Worm (Caenorhabditis elegans): Measurements from ENCODE around the gene glb-1.

The glb-1 gene

ce11 chrIII:8926512-8926911 is 3.4 kb upstream of the glb-1 start:
- TF ChIP-seq unc-62 (GFP tag; optimal IDR thresholded peaks at IDR 0.05) = no peak

- TF ChIP-seq unc-62 (GFP tag; optimal IDR thresholded peaks at IDR 0.05) = no peak
These were observed 2.4 kb upstream of the glb-1 start for ce11 chrIII:8925539-8925938.

- TF ChIP-seq unc-62 (GFP tag; optimal IDR thresholded peaks at IDR 0.05) = no peak
These were observed 847 bp upstream of the glb-1 start, which contains the start of gene ZK637.12 for ce11 chrIII:8923937-8924336. ZK637.12 (plus strand) TSS chrIII:8924237.

ce11 chrIII:8922061-8922460 is 1.0 kb downstream of the glb-1 start:
- TF ChIP-seq unc-62 (GFP tag; optimal IDR thresholded peaks at IDR 0.05) = no peak

- TF ChIP-seq unc-62 (GFP tag; optimal IDR thresholded peaks at IDR 0.05) = no peak
These were observed 3.3 kb downstream of the glb-1 start, which contains the start of gene ZK637.15 for ce11 chrIII:8919784-8920183. ZK637.15 (plus strand) TSS chrIII:8920084.

- TF ChIP-seq unc-62 (GFP tag; optimal IDR thresholded peaks at IDR 0.05) = no peak
These were observed 5.2 kb downstream of the glb-1 start, which contains the start of gene cdc-25.3 for ce11 chrIII:8917879-8918381. cdc-25.3 (minus strand) TSS chrIII:8917929.

DNA sequence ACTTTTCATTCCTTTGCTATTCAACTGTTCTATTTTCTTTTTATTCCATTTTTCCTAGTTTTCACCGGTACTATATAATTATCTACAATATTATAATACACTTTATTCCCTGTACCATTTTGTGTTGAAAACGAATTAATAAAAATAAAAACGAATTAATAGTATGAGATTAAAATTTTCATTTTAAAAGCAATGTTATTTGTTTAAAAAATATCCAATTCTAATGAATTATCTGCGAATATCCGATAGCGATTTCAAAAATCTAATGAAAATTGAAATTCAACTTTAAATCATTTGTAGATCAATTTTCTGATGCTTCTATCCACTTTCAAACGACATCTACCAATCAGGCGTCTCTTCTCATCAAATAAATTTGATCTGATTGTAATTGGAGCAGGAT is 9.6 kb downstream of the glb-1 start, which contains the start of gene trxr-2:
TSS of gene trxr-2 (plus strand) at position 301 of the 400 bp plus-strand sequence.
- no peak for TF ChIP-seq unc-62 (GFP tag; optimal IDR thresholded peaks at IDR 0.05)

- no peak for TF ChIP-seq unc-62 (GFP tag; optimal IDR thresholded peaks at IDR 0.05)
These were observed 11.4 kb downstream of the glb-1 start, which contains the start of gene tpk-1 for ce11 chrIII:8911598-8912194. tpk-1 (plus strand) TSS chrIII:8912144.

- no peak for TF ChIP-seq unc-62 (GFP tag; optimal IDR thresholded peaks at IDR 0.05)
These were observed 13.0 kb downstream of the glb-1 start for ce11 chrIII:8910139-8910538.

DNA sequence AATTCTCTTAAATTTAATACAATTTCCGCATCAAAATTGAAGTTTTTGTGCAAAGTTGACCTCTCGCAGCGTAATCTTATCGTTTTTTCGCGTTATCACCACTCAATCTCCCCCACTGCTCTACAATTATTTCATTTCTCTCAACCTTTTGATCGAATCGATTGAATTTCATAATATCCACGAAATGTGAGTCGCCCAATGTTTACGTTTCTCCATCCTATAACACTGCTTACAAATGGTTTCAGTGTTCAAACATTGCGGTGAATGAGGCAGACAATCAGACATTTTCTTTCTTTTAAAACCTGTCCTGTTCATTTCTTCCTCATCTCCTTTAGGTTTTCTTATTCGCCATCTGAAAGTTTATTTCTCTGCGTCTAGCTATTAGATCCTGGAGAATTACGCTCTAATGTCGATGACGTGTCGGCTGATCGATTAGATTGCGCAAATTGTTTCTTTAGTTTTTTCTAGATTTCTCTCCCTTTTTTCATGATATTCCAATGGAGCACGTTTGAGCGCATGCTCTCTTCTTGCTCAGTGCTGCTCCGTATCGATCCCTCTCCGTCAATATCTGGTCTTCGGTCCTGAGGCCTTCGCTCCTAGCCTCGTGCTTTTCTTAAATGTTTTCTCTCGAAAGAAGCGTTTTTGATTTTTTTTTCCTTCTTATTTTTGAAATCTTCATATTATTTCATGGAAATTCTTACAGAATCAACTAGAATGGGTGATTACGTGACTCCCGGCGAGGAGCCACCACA is 18.0 kb downstream of the glb-1 start, which contains the start of gene unc-32:
TSS of gene unc-32 (plus strand) at position 702 of the 752 bp plus-strand sequence.
- no peak for TF ChIP-seq unc-62 (GFP tag; optimal IDR thresholded peaks at IDR 0.05)

- no peak for TF ChIP-seq unc-62 (GFP tag; optimal IDR thresholded peaks at IDR 0.05)
These were observed 19.0 kb downstream of the glb-1 start, which contains the start of gene lin-9 for ce11 chrIII:8904044-8904443. lin-9 (minus strand) TSS chrIII:8904131.

DNA sequence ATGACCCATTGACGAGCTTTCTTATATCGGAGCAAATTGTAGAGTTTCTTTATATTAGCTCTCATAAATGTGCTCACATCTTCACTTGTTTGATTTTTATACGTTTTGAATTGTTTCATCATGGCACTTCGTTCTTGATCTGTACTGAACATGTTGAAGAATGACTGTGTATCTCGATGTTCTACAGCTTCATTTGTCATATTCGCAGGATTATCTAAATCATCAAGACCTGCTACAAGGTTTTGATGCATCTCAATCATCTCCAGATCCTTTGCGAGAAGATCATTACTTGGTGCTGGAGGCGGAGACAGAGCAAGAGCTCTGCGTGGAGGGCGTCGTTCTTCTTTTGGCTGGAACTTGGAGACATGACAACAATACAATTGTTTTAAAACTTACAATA is 19.8 kb downstream of the glb-1 start:
- no peak for TF ChIP-seq unc-62 (GFP tag; optimal IDR thresholded peaks at IDR 0.05)

ce11 chrIII:8899767-8900166 is 23.3 kb downstream of the glb-1 start:
- TF ChIP-seq unc-62 (GFP tag; optimal IDR thresholded peaks at IDR 0.05) = no peak

DNA sequence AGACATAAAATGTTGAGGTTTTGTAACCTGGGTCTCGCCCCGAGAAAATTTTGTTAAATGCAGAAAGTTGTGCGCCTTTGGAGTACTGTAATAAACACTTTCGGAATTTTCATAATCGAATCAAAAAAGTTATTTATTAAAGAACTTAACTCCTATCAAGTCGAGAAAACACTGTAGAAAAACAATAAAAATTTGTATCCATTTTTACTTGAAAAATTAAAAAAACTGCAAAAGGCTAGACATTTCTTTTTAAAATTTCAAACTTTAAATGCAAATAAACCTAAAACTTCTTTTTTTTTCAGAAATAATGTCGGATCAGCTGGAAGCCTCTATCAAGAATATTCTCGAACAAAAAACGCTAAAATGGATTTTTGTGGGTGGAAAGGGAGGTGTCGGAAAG is 28.3 kb downstream of the glb-1 start, which contains the start of gene asna-1:
TSS of gene asna-1 (plus strand) at position 301 of the 400 bp plus-strand sequence.
- TF ChIP-seq unc-62 (GFP tag; optimal IDR thresholded peaks at IDR 0.05) = no peak

ce11 chrIII:8893464-8893863 is 29.6 kb downstream of the glb-1 start, which contains the start of gene ZK637.4:
ZK637.4 (plus strand) TSS chrIII:8893764.
- no peak for TF ChIP-seq unc-62 (GFP tag; optimal IDR thresholded peaks at IDR 0.05)

DNA sequence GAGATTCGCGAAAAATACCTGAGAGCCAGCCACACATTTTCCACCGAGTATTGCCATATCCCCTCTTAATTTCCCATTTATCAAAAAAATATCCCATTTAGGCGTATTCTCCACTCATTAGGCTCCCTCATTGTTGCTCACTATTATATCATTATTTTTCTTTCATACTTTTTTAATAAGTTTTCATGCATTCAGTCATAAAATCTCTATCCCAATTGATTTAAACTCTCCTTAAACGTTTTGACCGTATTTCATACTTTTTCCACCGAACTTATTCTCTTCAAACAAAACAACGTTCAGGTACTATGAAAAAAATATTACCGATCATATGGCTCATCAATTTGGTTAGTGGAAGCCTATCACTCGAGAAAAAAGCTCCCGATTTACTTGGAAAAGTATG is 33.2 kb downstream of the glb-1 start, which contains the start of gene lnkn-1:
TSS of gene lnkn-1 (plus strand) at position 301 of the 400 bp plus-strand sequence.
- no peak for TF ChIP-seq unc-62 (GFP tag; optimal IDR thresholded peaks at IDR 0.05)

Measured in whole organism, dauer.